Fruit fly (Drosophila melanogaster) whole organism, prepupa: ENCODE measurements around the gene Mcm3.
A peak's percentile ranks its signal among the peaks of the same experiment; 100 is the strongest.

Source experiments
- CG10631 ChIP-seq: fragments of 200-800 bp; sonication (Bioruptor generic); optimal IDR thresholded peaks from 2 replicates; lab custom pipeline; 2016; ENCODE audit warnings: missing biosample characterization, missing genetic modification characterization
- CG10669 ChIP-seq: fragments of 200-800 bp; sonication (Bioruptor generic); optimal IDR thresholded peaks from 3 replicates; lab custom pipeline; 2018; ENCODE audit warnings: missing biosample characterization, mild to moderate bottlenecking, missing genetic modification characterization, moderate library complexity
- CG11902 ChIP-seq: fragments of 200-800 bp; sonication (Bioruptor generic); optimal IDR thresholded peaks from 3 replicates; lab custom pipeline; 2016; ENCODE audit warnings: missing biosample characterization, missing genetic modification characterization
- CG15336 ChIP-seq: fragments of 200-800 bp; sonication (Bioruptor generic); IDR thresholded peaks from 2 replicates; pipeline ENCODE4 v1.3.6; 2022; ENCODE audit warnings: missing biosample characterization, missing genetic modification characterization
- CG16779 ChIP-seq: fragments of 200-800 bp; sonication (Bioruptor generic); optimal IDR thresholded peaks from 3 replicates; lab custom pipeline; 2017; ENCODE audit warnings: missing biosample characterization, mild to moderate bottlenecking, missing genetic modification characterization
- CG3032 ChIP-seq: fragments of 200-800 bp; optimal IDR thresholded peaks from 2 replicates; lab custom pipeline; 2019; ENCODE audit warnings: missing biosample characterization, mild to moderate bottlenecking, missing genetic modification characterization, moderate library complexity
- CG31627 ChIP-seq: fragments of 200-800 bp; sonication (Bioruptor generic); optimal IDR thresholded peaks from 3 replicates; lab custom pipeline; 2016; ENCODE audit warnings: missing biosample characterization, missing genetic modification characterization
- CG3919 ChIP-seq: fragments of 200-800 bp; sonication (Bioruptor generic); optimal IDR thresholded peaks from 3 replicates; lab custom pipeline; 2016; ENCODE audit warnings: missing biosample characterization, missing genetic modification characterization
- CG4318 ChIP-seq: fragments of 200-800 bp; sonication (Bioruptor generic); optimal IDR thresholded peaks from 3 replicates; lab custom pipeline; 2017; ENCODE audit warnings: missing biosample characterization, mild to moderate bottlenecking, missing genetic modification characterization
- CG6163 ChIP-seq: fragments of 200-800 bp; sonication (Bioruptor generic); IDR thresholded peaks from 3 replicates; pipeline ENCODE4 v1.3.6; 2022; ENCODE audit warnings: missing biosample characterization, missing genetic modification characterization
- CG6276 ChIP-seq: fragments of 200-800 bp; sonication (Bioruptor generic); optimal IDR thresholded peaks from 2 replicates; lab custom pipeline; 2017; ENCODE audit warnings: missing biosample characterization, mild to moderate bottlenecking, missing genetic modification characterization
- CG6792 ChIP-seq: fragments of 200-800 bp; sonication (Bioruptor generic); optimal IDR thresholded peaks from 3 replicates; lab custom pipeline; 2016; ENCODE audit warnings: missing biosample characterization, missing genetic modification characterization
- CG6854 ChIP-seq: fragments of 200-800 bp; sonication (Bioruptor generic); optimal IDR thresholded peaks from 2 replicates; lab custom pipeline; 2017; ENCODE audit warnings: missing biosample characterization, mild to moderate bottlenecking, missing genetic modification characterization
- CG8119 ChIP-seq: fragments of 200-800 bp; sonication (Bioruptor generic); IDR thresholded peaks from 3 replicates; pipeline ENCODE4 v1.3.6; 2022; ENCODE audit warnings: missing biosample characterization, missing genetic modification characterization
- CG8319 ChIP-seq: fragments of 200-800 bp; sonication (Bioruptor generic); optimal IDR thresholded peaks from 3 replicates; lab custom pipeline; 2016; ENCODE audit warnings: missing biosample characterization, missing genetic modification characterization
- Eip75B ChIP-seq: fragments of 200-800 bp; sonication (Bioruptor generic); optimal IDR thresholded peaks from 3 replicates; lab custom pipeline; 2016; ENCODE audit warnings: missing biosample characterization, missing genetic modification characterization
- Eip78C ChIP-seq: fragments of 200-800 bp; sonication (Bioruptor generic); peaks from one replicate; lab custom pipeline; 2016; ENCODE audit warnings: missing biosample characterization, missing genetic modification characterization
- Eip93F ChIP-seq: fragments of 200-800 bp; sonication (Bioruptor generic); optimal IDR thresholded peaks from 2 replicates; lab custom pipeline; 2016; ENCODE audit warnings: missing biosample characterization, mild to moderate bottlenecking, missing genetic modification characterization
- Ets21C ChIP-seq: fragments of 200-800 bp; sonication (Bioruptor generic); optimal IDR thresholded peaks from 3 replicates; lab custom pipeline; 2016; ENCODE audit warnings: missing biosample characterization, missing genetic modification characterization
- Ets96B ChIP-seq: fragments of 200-800 bp; optimal IDR thresholded peaks from 2 replicates; lab custom pipeline; 2019; ENCODE audit warnings: missing biosample characterization, mild to moderate bottlenecking, missing genetic modification characterization, moderate library complexity
- Gug ChIP-seq: fragments of 200-800 bp; sonication (Bioruptor generic); IDR thresholded peaks from 2 replicates; pipeline ENCODE4 v1.3.6; 2022; ENCODE audit warnings: missing biosample characterization, missing genetic modification characterization
- Hr39 ChIP-seq: fragments of 200-800 bp; sonication (Bioruptor generic); optimal IDR thresholded peaks from 2 replicates; lab custom pipeline; 2016; ENCODE audit warnings: missing biosample characterization, missing genetic modification characterization
- Met ChIP-seq: fragments of 200-800 bp; sonication (Bioruptor generic); optimal IDR thresholded peaks from 3 replicates; lab custom pipeline; 2016; ENCODE audit warnings: missing biosample characterization, missing genetic modification characterization
- Smox ChIP-seq: fragments of 200-800 bp; sonication (Bioruptor generic); optimal IDR thresholded peaks from 3 replicates; lab custom pipeline; 2016; ENCODE audit warnings: missing biosample characterization, missing genetic modification characterization
- Sox14 ChIP-seq: fragments of 200-800 bp; sonication (Bioruptor generic); optimal IDR thresholded peaks from 3 replicates; lab custom pipeline; 2016; ENCODE audit warnings: missing biosample characterization, missing genetic modification characterization
- Sox15 ChIP-seq: fragments of 200-800 bp; sonication (Bioruptor generic); optimal IDR thresholded peaks from 3 replicates; lab custom pipeline; 2016; ENCODE audit warnings: missing biosample characterization, missing genetic modification characterization
- acj6 ChIP-seq: fragments of 200-800 bp; sonication (Bioruptor generic); optimal IDR thresholded peaks from 3 replicates; lab custom pipeline; 2016; ENCODE audit warnings: missing biosample characterization, missing genetic modification characterization
- cyc ChIP-seq: fragments of 200-800 bp; sonication (Bioruptor generic); optimal IDR thresholded peaks from 3 replicates; lab custom pipeline; 2016; ENCODE audit warnings: missing biosample characterization, missing genetic modification characterization
- dac ChIP-seq: fragments of 200-800 bp; sonication (Bioruptor generic); optimal IDR thresholded peaks from 2 replicates; lab custom pipeline; 2017; ENCODE audit warnings: missing biosample characterization, mild to moderate bottlenecking, missing genetic modification characterization
- dsx ChIP-seq: fragments of 200-800 bp; optimal IDR thresholded peaks from 3 replicates; lab custom pipeline; 2019; ENCODE audit warnings: missing biosample characterization, mild to moderate bottlenecking, missing genetic modification characterization, moderate library complexity; ENCODE audit not compliant: poor library complexity, severe bottlenecking
- fd59A ChIP-seq: fragments of 200-800 bp; sonication (Bioruptor generic); optimal IDR thresholded peaks from 2 replicates; lab custom pipeline; 2017; ENCODE audit warnings: missing biosample characterization, mild to moderate bottlenecking, missing genetic modification characterization, missing genetic modification reagents
- lz ChIP-seq: fragments of 200-800 bp; sonication (Bioruptor generic); optimal IDR thresholded peaks from 3 replicates; lab custom pipeline; 2016; ENCODE audit warnings: missing biosample characterization, missing genetic modification characterization
- net ChIP-seq: fragments of 200-800 bp; sonication (Bioruptor generic); optimal IDR thresholded peaks from 3 replicates; lab custom pipeline; 2016; ENCODE audit warnings: missing biosample characterization, missing genetic modification characterization
- spab ChIP-seq: fragments of 200-800 bp; sonication (Bioruptor generic); optimal IDR thresholded peaks from 2 replicates; lab custom pipeline; 2017; ENCODE audit warnings: missing biosample characterization, mild to moderate bottlenecking, missing genetic modification characterization, missing genetic modification reagents
- ss ChIP-seq, 2 experiments: fragments of 200-800 bp; sonication (Bioruptor generic); optimal IDR thresholded peaks; 2 replicates in 1 of 2; 3 replicates in 1 of 2; lab custom pipeline; 2017 to 2018; ENCODE audit warnings: mild to moderate bottlenecking in 2 of 2, missing biosample characterization in 2 of 2, missing genetic modification characterization in 2 of 2, moderate library complexity in 1 of 2
- svp ChIP-seq: fragments of 200-800 bp; sonication (Bioruptor generic); peaks from one replicate; lab custom pipeline; 2016; ENCODE audit warnings: missing biosample characterization, missing genetic modification characterization

Gene Mcm3

dm6 chrX:5323636-5324035, at the start of gene Mcm3:
Gene Mcm3, plus strand, starts transcription at chrX:5323855.
- no peak for TF ChIP-seq CG11902 (GFP tag; lab: Kevin White, UChicago)
- TF ChIP-seq CG6276 (GFP tag; lab: Kevin White, UChicago), result no peak

dm6 chrX:5285835-5286234, 37.8 kb upstream of the Mcm3 start:
- TF ChIP-seq Smox (GFP tag; lab: Kevin White, UChicago) (no peak), Sox15 (no peak), CG8319 (GFP tag; lab: Kevin White, UChicago) (no peak), CG15336 (GFP tag; lab: Robert Waterston, UW) (no peak), CG31627 (GFP tag; lab: Kevin White, UChicago) (no peak), svp (peak; percentile 36), Met (GFP tag; lab: Kevin White, UChicago) (no peak), CG6792 (GFP tag; lab: Kevin White, UChicago) (no peak)

dm6 chrX:5286513-5286912, 37.1 kb upstream of the Mcm3 start:
- TF ChIP-seq CG15336 (GFP tag; lab: Robert Waterston, UW), result no peak
- TF ChIP-seq Sox14 (GFP tag; lab: Kevin White, UChicago), result no peak
- TF ChIP-seq Hr39 (GFP tag; lab: Kevin White, UChicago), result no peak
- no peak for TF ChIP-seq CG4318 (GFP tag; lab: Kevin White, UChicago)
- TF ChIP-seq dac (GFP tag; lab: Kevin White, UChicago), result no peak
- no peak for TF ChIP-seq dsx (GFP tag; lab: Kevin White, UChicago)
- TF ChIP-seq ss (GFP tag; optimal IDR thresholded peaks at IDR 0.05; lab: Kevin White, UChicago), result no peak

- TF ChIP-seq Hr39 (GFP tag; lab: Kevin White, UChicago), result peak; percentile 8
- TF ChIP-seq ss (GFP tag; optimal IDR thresholded peaks at IDR 0.05; lab: Kevin White, UChicago), result no peak
- TF ChIP-seq cyc (GFP tag; lab: Kevin White, UChicago), result peak; percentile 9
Observed at dm6 chrX:5289692-5290091, 34.0 kb upstream of the Mcm3 start.

- TF ChIP-seq CG6792 (GFP tag; lab: Kevin White, UChicago), result no peak
- TF ChIP-seq Ets21C, result no peak
- TF ChIP-seq CG16779, result no peak
- no peak for TF ChIP-seq net (GFP tag; lab: Kevin White, UChicago)
Observed at dm6 chrX:5293141-5293540, 30.5 kb upstream of the Mcm3 start.

- TF ChIP-seq Gug (GFP tag; lab: Robert Waterston, UW), result no peak
Observed at dm6 chrX:5295766-5296165, 27.9 kb upstream of the Mcm3 start, which contains the start of gene CG42749. Gene CG42749, plus strand, starts transcription at chrX:5296066.

DNA sequence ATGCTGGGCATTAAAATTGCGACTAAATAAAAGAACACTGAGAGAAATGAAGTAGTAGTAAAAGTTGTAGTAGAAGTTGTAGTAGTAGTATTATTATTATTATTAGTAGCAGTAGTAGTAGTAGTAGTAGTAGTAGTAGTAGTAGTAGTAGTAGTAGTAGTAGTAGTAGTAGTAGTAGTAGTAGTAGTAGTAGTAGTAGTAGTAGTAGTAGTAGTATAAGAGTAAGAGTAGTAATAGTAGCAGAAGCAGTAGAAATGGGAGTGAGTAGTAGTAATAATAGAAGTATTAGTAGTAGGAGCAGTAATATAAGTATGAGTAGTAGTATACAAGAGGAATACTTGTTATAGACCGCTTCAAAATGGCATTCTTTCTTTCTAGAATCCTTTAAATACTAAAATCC, 23.7 kb upstream of the Mcm3 start:
- TF ChIP-seq Sox15 (no peak), Hr39 (GFP tag; lab: Kevin White, UChicago) (peak; percentile 2), Smox (GFP tag; lab: Kevin White, UChicago) (no peak), CG6854 (GFP tag; lab: Kevin White, UChicago) (no peak), ss (GFP tag; optimal IDR thresholded peaks at IDR 0.05; lab: Kevin White, UChicago) (peak in 1 of 2 experiments; percentile 24), fd59A (GFP tag; lab: Kevin White, UChicago) (peak; percentile 17), Met (GFP tag; lab: Kevin White, UChicago) (peak; percentile 5), svp (peak; percentile 36), spab (GFP tag; lab: Kevin White, UChicago) (no peak), CG3919 (GFP tag; lab: Kevin White, UChicago) (peak; percentile 19), CG3032 (tag; lab: Kevin White, UChicago) (peak; percentile 27), CG8119 (no peak), acj6 (peak; percentile 1), Sox14 (GFP tag; lab: Kevin White, UChicago) (peak; percentile 12), CG16779 (no peak), Ets96B (peak; percentile 13), lz (GFP tag; lab: Kevin White, UChicago) (peak; percentile 19), Eip75B (GFP tag; lab: Kevin White, UChicago) (peak; percentile 4), CG10669 (GFP tag; lab: Kevin White, UChicago) (no peak), CG6163 (peak; percentile 9; the same call in 1 of the 3 replicates), CG10631 (GFP tag; lab: Kevin White, UChicago) (peak; percentile 19), Eip93F (GFP tag; lab: Kevin White, UChicago) (no peak), Eip78C (peak; percentile 85), Gug (GFP tag; lab: Robert Waterston, UW) (no peak)
